Fruit fly (Drosophila melanogaster): ENCODE data around the gene Aps.
A peak's percentile ranks its signal among the peaks of the same experiment; 100 is the strongest.

dm6 chr3L:10852347-10853130 lies 46.4 kb downstream of the Aps start:
- TF ChIP-seq Abd-B (GFP tag; optimal IDR thresholded peaks at IDR 0.05) (no peak), lola (GFP tag; optimal IDR thresholded peaks at IDR 0.05) (no peak), Rel (GFP tag; optimal IDR thresholded peaks at IDR 0.05) (peak; percentile 93), Rel (tag; optimal IDR thresholded peaks at IDR 0.05) (peak; percentile 58), woc (GFP tag; optimal IDR thresholded peaks at IDR 0.05) (peak; percentile 8), Vsx2 (GFP tag; optimal IDR thresholded peaks at IDR 0.05; ENCODE audit: partially characterized antibody) (peak; percentile 49), N (GFP tag; optimal IDR thresholded peaks at IDR 0.05) (no peak), HLH106 (tag; optimal IDR thresholded peaks at IDR 0.05) (peak; percentile 11), psq (GFP tag; optimal IDR thresholded peaks at IDR 0.05) (peak; percentile 90), h (GFP tag; optimal IDR thresholded peaks at IDR 0.05) (no peak), fru (GFP tag; optimal IDR thresholded peaks at IDR 0.05) (peak; percentile 78), br (GFP tag; optimal IDR thresholded peaks at IDR 0.05) (peak; percentile 72), dmrt93B (GFP tag; optimal IDR thresholded peaks at IDR 0.05) (peak; percentile 14), Hnf4 (GFP tag; optimal IDR thresholded peaks at IDR 0.05) (peak; percentile 46), brk (GFP tag; optimal IDR thresholded peaks at IDR 0.05) (peak; percentile 33)
